Worm (Caenorhabditis elegans) whole organism, mixed stage, embryonic: ENCODE data around the gene B0563.18.

Source experiments
- M03D4.4 ChIP-seq: sonication (generic microtip); optimal IDR thresholded peaks from 2 replicates; lab custom pipeline; 2017; ENCODE audit warnings: mild to moderate bottlenecking, missing genetic modification characterization, missing compliant biosample characterization
- hlh-1 ChIP-seq: fragments of 150-350 bp; optimal IDR thresholded peaks from 2 replicates; lab custom pipeline; 2014; ENCODE audit warnings: missing biosample characterization, missing genetic modification reagents, missing genetic modification characterization
- mab-5 ChIP-seq: fragments of 150-350 bp; optimal IDR thresholded peaks from 2 replicates; lab custom pipeline; 2014; ENCODE audit warnings: missing biosample characterization, missing genetic modification characterization
- mep-1 ChIP-seq: fragments of 150-350 bp; optimal IDR thresholded peaks from 2 replicates; lab custom pipeline; 2017; ENCODE audit warnings: missing biosample characterization, missing genetic modification reagents, missing genetic modification characterization, inconsistent platforms
- nhr-12 ChIP-seq: fragments of 150-350 bp; optimal IDR thresholded peaks from 2 replicates; lab custom pipeline; 2014; ENCODE audit warnings: missing biosample characterization, missing genetic modification characterization
- pha-4 ChIP-seq: fragments of 150-350 bp; optimal IDR thresholded peaks from 2 replicates; lab custom pipeline; 2018; ENCODE audit warnings: missing biosample characterization, missing genetic modification reagents, missing genetic modification characterization
- unc-120 ChIP-seq: sonication (generic microtip); optimal IDR thresholded peaks from 2 replicates; lab custom pipeline; 2017; ENCODE audit warnings: missing genetic modification characterization, missing compliant biosample characterization; ENCODE audit not compliant: poor library complexity, severe bottlenecking
- unc-62 ChIP-seq: fragments of 150-350 bp; optimal IDR thresholded peaks from 2 replicates; lab custom pipeline; 2014; ENCODE audit warnings: missing biosample characterization, missing genetic modification reagents, missing genetic modification characterization

B0563.18 gene

ce11 chrX:9212675-9213074 lies 40.3 kb downstream of the B0563.18 start:
- TF ChIP-seq unc-62 (GFP tag; lab: Kevin White, UChicago), result no peak
- TF ChIP-seq mab-5, result no peak
- TF ChIP-seq hlh-1 (tag; lab: Kevin White, UChicago), result no peak
- TF ChIP-seq mep-1 (tag; lab: Kevin White, UChicago), result no peak

- TF ChIP-seq nhr-12 (tag; lab: Kevin White, UChicago), result no peak
- no peak for TF ChIP-seq pha-4 (tag; lab: Kevin White, UChicago)
- TF ChIP-seq unc-120 (tag; lab: Kevin White, UChicago), result no peak
- TF ChIP-seq M03D4.4 (tag; lab: Kevin White, UChicago), result no peak
Measured at ce11 chrX:9213873-9214341, 41.5 kb downstream of the B0563.18 start, which contains the start of gene C35B8.3. C35B8.3 (plus strand) TSS chrX:9213923.
